Fruit fly (Drosophila melanogaster) whole organism, prepupa: Measurements from ENCODE around the gene CG6432.

ENCODE experiments used
- Blimp-1 ChIP-seq: fragments of 200-800 bp; sonication (Bioruptor generic); optimal IDR thresholded peaks from 3 replicates; lab custom pipeline; 2017; ENCODE audit warnings: missing biosample characterization, missing genetic modification characterization, mild to moderate bottlenecking, moderate library complexity, missing genetic modification reagents
- CG10631 ChIP-seq: fragments of 200-800 bp; sonication (Bioruptor generic); optimal IDR thresholded peaks from 2 replicates; lab custom pipeline; 2016; ENCODE audit warnings: missing biosample characterization, missing genetic modification characterization
- CG10669 ChIP-seq: fragments of 200-800 bp; sonication (Bioruptor generic); optimal IDR thresholded peaks from 3 replicates; lab custom pipeline; 2018; ENCODE audit warnings: missing biosample characterization, mild to moderate bottlenecking, missing genetic modification characterization, moderate library complexity
- CG11294 ChIP-seq: fragments of 200-800 bp; sonication (Bioruptor generic); IDR thresholded peaks from 2 replicates; pipeline ENCODE4 v1.3.6; 2022; ENCODE audit warnings: missing biosample characterization, missing genetic modification characterization
- CG11902 ChIP-seq: fragments of 200-800 bp; sonication (Bioruptor generic); optimal IDR thresholded peaks from 3 replicates; lab custom pipeline; 2016; ENCODE audit warnings: missing biosample characterization, missing genetic modification characterization
- CG16779 ChIP-seq: fragments of 200-800 bp; sonication (Bioruptor generic); optimal IDR thresholded peaks from 3 replicates; lab custom pipeline; 2017; ENCODE audit warnings: missing biosample characterization, mild to moderate bottlenecking, missing genetic modification characterization
- CG3032 ChIP-seq: fragments of 200-800 bp; optimal IDR thresholded peaks from 2 replicates; lab custom pipeline; 2019; ENCODE audit warnings: missing biosample characterization, mild to moderate bottlenecking, missing genetic modification characterization, moderate library complexity
- CG31627 ChIP-seq: fragments of 200-800 bp; sonication (Bioruptor generic); optimal IDR thresholded peaks from 3 replicates; lab custom pipeline; 2016; ENCODE audit warnings: missing biosample characterization, missing genetic modification characterization
- CG32006 ChIP-seq: fragments of 200-800 bp; sonication (Bioruptor generic); optimal IDR thresholded peaks from 3 replicates; lab custom pipeline; 2017; ENCODE audit warnings: missing biosample characterization, mild to moderate bottlenecking, missing genetic modification characterization
- CG3919 ChIP-seq: fragments of 200-800 bp; sonication (Bioruptor generic); optimal IDR thresholded peaks from 3 replicates; lab custom pipeline; 2016; ENCODE audit warnings: missing biosample characterization, missing genetic modification characterization
- CG4318 ChIP-seq: fragments of 200-800 bp; sonication (Bioruptor generic); optimal IDR thresholded peaks from 3 replicates; lab custom pipeline; 2017; ENCODE audit warnings: missing biosample characterization, mild to moderate bottlenecking, missing genetic modification characterization
- CG6163 ChIP-seq: fragments of 200-800 bp; sonication (Bioruptor generic); IDR thresholded peaks from 3 replicates; pipeline ENCODE4 v1.3.6; 2022; ENCODE audit warnings: missing biosample characterization, missing genetic modification characterization
- CG6276 ChIP-seq: fragments of 200-800 bp; sonication (Bioruptor generic); optimal IDR thresholded peaks from 2 replicates; lab custom pipeline; 2017; ENCODE audit warnings: missing biosample characterization, mild to moderate bottlenecking, missing genetic modification characterization
- CG6792 ChIP-seq: fragments of 200-800 bp; sonication (Bioruptor generic); optimal IDR thresholded peaks from 3 replicates; lab custom pipeline; 2016; ENCODE audit warnings: missing biosample characterization, missing genetic modification characterization
- CG6808 ChIP-seq: fragments of 200-800 bp; sonication (Bioruptor generic); optimal IDR thresholded peaks from 3 replicates; lab custom pipeline; 2017; ENCODE audit warnings: missing biosample characterization, missing genetic modification characterization, mild to moderate bottlenecking, moderate library complexity, missing genetic modification reagents
- CG6854 ChIP-seq: fragments of 200-800 bp; sonication (Bioruptor generic); optimal IDR thresholded peaks from 2 replicates; lab custom pipeline; 2017; ENCODE audit warnings: missing biosample characterization, mild to moderate bottlenecking, missing genetic modification characterization
- CG7368 ChIP-seq: fragments of 200-800 bp; sonication (Bioruptor generic); optimal IDR thresholded peaks from 3 replicates; lab custom pipeline; 2016; ENCODE audit warnings: missing biosample characterization, missing genetic modification characterization
- CG8119 ChIP-seq: fragments of 200-800 bp; sonication (Bioruptor generic); IDR thresholded peaks from 3 replicates; pipeline ENCODE4 v1.3.6; 2022; ENCODE audit warnings: missing biosample characterization, missing genetic modification characterization
- CG8319 ChIP-seq: fragments of 200-800 bp; sonication (Bioruptor generic); optimal IDR thresholded peaks from 3 replicates; lab custom pipeline; 2016; ENCODE audit warnings: missing biosample characterization, missing genetic modification characterization
- CG8632 ChIP-seq: fragments of 200-800 bp; sonication (Bioruptor generic); optimal IDR thresholded peaks from 3 replicates; lab custom pipeline; 2016; ENCODE audit warnings: missing biosample characterization, missing genetic modification characterization
- CG9139 ChIP-seq: fragments of 200-800 bp; sonication (Bioruptor generic); optimal IDR thresholded peaks from 3 replicates; lab custom pipeline; 2017; ENCODE audit warnings: missing biosample characterization, mild to moderate bottlenecking, missing genetic modification characterization
- Eip75B ChIP-seq: fragments of 200-800 bp; sonication (Bioruptor generic); optimal IDR thresholded peaks from 3 replicates; lab custom pipeline; 2016; ENCODE audit warnings: missing biosample characterization, missing genetic modification characterization
- Eip78C ChIP-seq: fragments of 200-800 bp; sonication (Bioruptor generic); peaks from one replicate; lab custom pipeline; 2016; ENCODE audit warnings: missing biosample characterization, missing genetic modification characterization
- Eip93F ChIP-seq: fragments of 200-800 bp; sonication (Bioruptor generic); optimal IDR thresholded peaks from 2 replicates; lab custom pipeline; 2016; ENCODE audit warnings: missing biosample characterization, mild to moderate bottlenecking, missing genetic modification characterization
- Ets21C ChIP-seq: fragments of 200-800 bp; sonication (Bioruptor generic); optimal IDR thresholded peaks from 3 replicates; lab custom pipeline; 2016; ENCODE audit warnings: missing biosample characterization, missing genetic modification characterization
- Ets96B ChIP-seq: fragments of 200-800 bp; optimal IDR thresholded peaks from 2 replicates; lab custom pipeline; 2019; ENCODE audit warnings: missing biosample characterization, mild to moderate bottlenecking, missing genetic modification characterization, moderate library complexity
- Hr38 ChIP-seq: sonication (Bioruptor generic); optimal IDR thresholded peaks from 2 replicates; lab custom pipeline; 2016; ENCODE audit warnings: missing biosample characterization, missing genetic modification characterization
- Hr39 ChIP-seq: fragments of 200-800 bp; sonication (Bioruptor generic); optimal IDR thresholded peaks from 2 replicates; lab custom pipeline; 2016; ENCODE audit warnings: missing biosample characterization, missing genetic modification characterization
- Hr4 ChIP-seq: fragments of 200-800 bp; sonication (Bioruptor generic); optimal IDR thresholded peaks from 3 replicates; lab custom pipeline; 2016; ENCODE audit warnings: missing biosample characterization, missing genetic modification characterization
- Met ChIP-seq: fragments of 200-800 bp; sonication (Bioruptor generic); optimal IDR thresholded peaks from 3 replicates; lab custom pipeline; 2016; ENCODE audit warnings: missing biosample characterization, missing genetic modification characterization
- OdsH ChIP-seq: fragments of 200-800 bp; sonication (Bioruptor generic); optimal IDR thresholded peaks from 3 replicates; lab custom pipeline; 2016; ENCODE audit warnings: missing biosample characterization, missing genetic modification characterization
- Smox ChIP-seq: fragments of 200-800 bp; sonication (Bioruptor generic); optimal IDR thresholded peaks from 3 replicates; lab custom pipeline; 2016; ENCODE audit warnings: missing biosample characterization, missing genetic modification characterization
- Sox102F ChIP-seq: fragments of 200-800 bp; sonication (Bioruptor generic); optimal IDR thresholded peaks from 2 replicates; lab custom pipeline; 2016; ENCODE audit warnings: missing biosample characterization, mild to moderate bottlenecking, missing genetic modification characterization
- Sox14 ChIP-seq: fragments of 200-800 bp; sonication (Bioruptor generic); optimal IDR thresholded peaks from 3 replicates; lab custom pipeline; 2016; ENCODE audit warnings: missing biosample characterization, missing genetic modification characterization
- Sox15 ChIP-seq: fragments of 200-800 bp; sonication (Bioruptor generic); optimal IDR thresholded peaks from 3 replicates; lab custom pipeline; 2016; ENCODE audit warnings: missing biosample characterization, missing genetic modification characterization
- achi ChIP-seq: fragments of 200-800 bp; sonication (Bioruptor generic); optimal IDR thresholded peaks from 3 replicates; lab custom pipeline; 2016; ENCODE audit warnings: missing biosample characterization, missing genetic modification characterization
- dac ChIP-seq: fragments of 200-800 bp; sonication (Bioruptor generic); optimal IDR thresholded peaks from 2 replicates; lab custom pipeline; 2017; ENCODE audit warnings: missing biosample characterization, mild to moderate bottlenecking, missing genetic modification characterization
- dsx ChIP-seq: fragments of 200-800 bp; optimal IDR thresholded peaks from 3 replicates; lab custom pipeline; 2019; ENCODE audit warnings: missing biosample characterization, mild to moderate bottlenecking, missing genetic modification characterization, moderate library complexity; ENCODE audit not compliant: poor library complexity, severe bottlenecking
- eg ChIP-seq: fragments of 200-800 bp; sonication (Bioruptor generic); IDR thresholded peaks from 3 replicates; pipeline ENCODE4 v1.3.6; 2022; ENCODE audit warnings: missing biosample characterization, missing genetic modification characterization
- esn ChIP-seq: fragments of 200-800 bp; sonication (Bioruptor generic); optimal IDR thresholded peaks from 2 replicates; lab custom pipeline; 2016; ENCODE audit warnings: missing biosample characterization, mild to moderate bottlenecking, missing genetic modification characterization, moderate library complexity
- fd59A ChIP-seq: fragments of 200-800 bp; sonication (Bioruptor generic); optimal IDR thresholded peaks from 2 replicates; lab custom pipeline; 2017; ENCODE audit warnings: missing biosample characterization, mild to moderate bottlenecking, missing genetic modification characterization, missing genetic modification reagents
- fd85E ChIP-seq: fragments of 200-800 bp; sonication (Bioruptor generic); optimal IDR thresholded peaks from 3 replicates; lab custom pipeline; 2016; ENCODE audit warnings: missing biosample characterization, missing genetic modification characterization
- fkh ChIP-seq: fragments of 200-800 bp; sonication (Bioruptor generic); optimal IDR thresholded peaks from 3 replicates; lab custom pipeline; 2017; ENCODE audit warnings: missing biosample characterization, mild to moderate bottlenecking, missing genetic modification characterization, moderate library complexity
- lz ChIP-seq: fragments of 200-800 bp; sonication (Bioruptor generic); optimal IDR thresholded peaks from 3 replicates; lab custom pipeline; 2016; ENCODE audit warnings: missing biosample characterization, missing genetic modification characterization
- net ChIP-seq: fragments of 200-800 bp; sonication (Bioruptor generic); optimal IDR thresholded peaks from 3 replicates; lab custom pipeline; 2016; ENCODE audit warnings: missing biosample characterization, missing genetic modification characterization
- pdm3 ChIP-seq: fragments of 200-800 bp; sonication (Bioruptor generic); optimal IDR thresholded peaks from 3 replicates; lab custom pipeline; 2016; ENCODE audit warnings: missing biosample characterization, missing genetic modification characterization
- salr ChIP-seq, 2 experiments: fragments of 200-800 bp; sonication (Bioruptor generic); optimal IDR thresholded peaks; 3 replicates each; lab custom pipeline; 2016 to 2018; ENCODE audit warnings: missing biosample characterization in 2 of 2, missing genetic modification characterization in 2 of 2, mild to moderate bottlenecking in 1 of 2
- spab ChIP-seq: fragments of 200-800 bp; sonication (Bioruptor generic); optimal IDR thresholded peaks from 2 replicates; lab custom pipeline; 2017; ENCODE audit warnings: missing biosample characterization, mild to moderate bottlenecking, missing genetic modification characterization, missing genetic modification reagents
- ss ChIP-seq, 2 experiments: fragments of 200-800 bp; sonication (Bioruptor generic); optimal IDR thresholded peaks; 2 replicates in 1 of 2; 3 replicates in 1 of 2; lab custom pipeline; 2017 to 2018; ENCODE audit warnings: mild to moderate bottlenecking in 2 of 2, missing biosample characterization in 2 of 2, missing genetic modification characterization in 2 of 2, moderate library complexity in 1 of 2
- svp ChIP-seq: fragments of 200-800 bp; sonication (Bioruptor generic); peaks from one replicate; lab custom pipeline; 2016; ENCODE audit warnings: missing biosample characterization, missing genetic modification characterization
- topi ChIP-seq: fragments of 200-800 bp; sonication (Bioruptor generic); optimal IDR thresholded peaks from 3 replicates; lab custom pipeline; 2016; ENCODE audit warnings: missing biosample characterization, missing genetic modification characterization
- vri ChIP-seq: fragments of 200-800 bp; sonication (Bioruptor generic); optimal IDR thresholded peaks from 3 replicates; lab custom pipeline; 2016; ENCODE audit warnings: missing biosample characterization, mild to moderate bottlenecking, missing genetic modification characterization

Gene CG6432

dm6 chr3R:24301520-24301919 lies 35.2 kb upstream of the CG6432 start:
- TF ChIP-seq Ets96B (tag; lab: Kevin White, UChicago) (peak; percentile 16), CG11294 (GFP tag; lab: Robert Waterston, UW) (0 out of 2 replicates have a peak, but pooled peaks have one; percentile 10), fd59A (GFP tag; lab: Kevin White, UChicago) (peak; percentile 14), esn (GFP tag; lab: Kevin White, UChicago) (peak; percentile 59), CG7368 (GFP tag; lab: Kevin White, UChicago) (peak; percentile 23), Blimp-1 (GFP tag; lab: Kevin White, UChicago) (no peak), Hr39 (GFP tag; lab: Kevin White, UChicago) (no peak), net (peak; percentile 55), CG4318 (peak; percentile 25), pdm3 (GFP tag; lab: Kevin White, UChicago) (peak; percentile 52), fkh (GFP tag; lab: Kevin White, UChicago) (no peak), CG3032 (tag; lab: Kevin White, UChicago) (no peak), OdsH (peak; percentile 50), Sox102F (GFP tag; lab: Kevin White, UChicago) (no peak), spab (no peak), salr (GFP tag; optimal IDR thresholded peaks at IDR 0.05; lab: Kevin White, UChicago) (no peak), ss (GFP tag; optimal IDR thresholded peaks at IDR 0.05; lab: Kevin White, UChicago) (peak in 1 of 2 experiments; percentile 15), Hr4 (GFP tag; lab: Kevin White, UChicago) (peak; percentile 59), Ets21C (GFP tag; lab: Kevin White, UChicago) (no peak), lz (GFP tag; lab: Kevin White, UChicago) (peak; percentile 46), CG6808 (no peak), CG10669 (GFP tag; lab: Kevin White, UChicago) (no peak), CG3919 (GFP tag; lab: Kevin White, UChicago) (no peak), Met (no peak), CG16779 (no peak), vri (GFP tag; lab: Kevin White, UChicago) (no peak), eg (GFP tag; lab: Robert Waterston, UW) (peak; percentile 53), Hr38 (GFP tag; lab: Kevin White, UChicago) (no peak), CG8119 (GFP tag; lab: Robert Waterston, UW) (no peak; the same call in 2 of the 3 replicates), Smox (no peak), CG11902 (GFP tag; lab: Kevin White, UChicago) (no peak), Eip93F (GFP tag; lab: Kevin White, UChicago) (no peak), svp (GFP tag; lab: Kevin White, UChicago) (no peak), CG6792 (peak; percentile 31), Eip78C (GFP tag; lab: Kevin White, UChicago) (peak; percentile 84), CG8319 (GFP tag; lab: Kevin White, UChicago) (no peak), CG6276 (GFP tag; lab: Kevin White, UChicago) (peak; percentile 18), topi (GFP tag; lab: Kevin White, UChicago) (peak; percentile 44), dsx (GFP tag; lab: Kevin White, UChicago) (no peak), achi (peak; percentile 29), CG32006 (GFP tag; lab: Kevin White, UChicago) (peak; percentile 60), CG10631 (GFP tag; lab: Kevin White, UChicago) (peak; percentile 14), dac (no peak), CG8632 (GFP tag; lab: Kevin White, UChicago) (peak; percentile 32), Eip75B (GFP tag; lab: Kevin White, UChicago) (peak; percentile 31), fd85E (GFP tag; lab: Kevin White, UChicago) (no peak), Sox15 (GFP tag; lab: Kevin White, UChicago) (peak; percentile 23), CG9139 (GFP tag; lab: Kevin White, UChicago) (no peak), CG6854 (GFP tag; lab: Kevin White, UChicago) (no peak), Sox14 (no peak), CG31627 (peak; percentile 47), CG6163 (GFP tag; lab: Robert Waterston, UW) (0 out of 3 replicates have a peak, but pooled peaks have one; percentile 49)
